Worm (Caenorhabditis elegans): ENCODE measurements around the gene dsl-7.

Gene dsl-7

DNA sequence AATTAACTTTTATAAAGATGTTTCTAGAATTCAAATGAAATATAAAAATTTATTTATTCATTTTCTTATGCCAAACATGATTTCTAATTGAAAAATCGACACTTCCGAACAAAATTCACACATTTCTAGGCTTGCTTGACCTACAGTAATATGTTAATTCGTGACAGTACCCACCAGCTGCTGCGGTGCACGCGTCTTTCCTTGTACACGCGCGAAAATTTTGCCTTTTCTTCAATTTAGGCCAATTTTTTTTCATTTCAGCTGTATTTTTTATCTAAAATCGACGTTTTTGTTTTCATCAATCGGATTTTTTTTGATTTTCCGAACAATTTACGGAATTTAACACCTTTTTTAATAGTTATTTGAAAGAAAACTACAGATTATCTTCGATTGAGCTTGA lies 7.1 kb downstream of the dsl-7 start (continued):
- TF ChIP-seq hrde-1 (tag; optimal IDR thresholded peaks at IDR 0.05; ENCODE audit: borderline replicate concordance) (no peak), gei-17 (GFP tag; optimal IDR thresholded peaks at IDR 0.05) (no peak), Y56A3A.18 (GFP tag; IDR thresholded peaks at IDR 0.05) (no peak), nhr-80 (tag; optimal IDR thresholded peaks at IDR 0.05) (no peak), F23B12.7 (tag; optimal IDR thresholded peaks at IDR 0.05; ENCODE audit: insufficient read depth) (no peak), lin-35 (GFP tag; optimal IDR thresholded peaks at IDR 0.05) (no peak), attf-3 (GFP tag; conservative IDR thresholded peaks at IDR 0.05) (peak; percentile 34; the same call in 1 of the 2 replicates), F39B2.1 (GFP tag; IDR thresholded peaks at IDR 0.05) (no peak), mxl-1 (tag; optimal IDR thresholded peaks at IDR 0.05) (no peak), tlf-1 (GFP tag; optimal IDR thresholded peaks at IDR 0.05) (peak; percentile 12), egl-44 (GFP tag; IDR thresholded peaks at IDR 0.05) (no peak), bed-2 (GFP tag; IDR thresholded peaks at IDR 0.05) (no peak), repo-1 (tag; optimal IDR thresholded peaks at IDR 0.05) (no peak), hmg-1.2 (GFP tag; IDR thresholded peaks at IDR 0.05) (peak; percentile 29; the same call in 1 of the 2 replicates), ceh-58 (GFP tag; IDR thresholded peaks at IDR 0.05) (no peak), snpc-4 (GFP tag; optimal IDR thresholded peaks at IDR 0.05) (no peak), snpc-4 (tag; optimal IDR thresholded peaks at IDR 0.05) (peak in 1 of 4 experiments; percentile 55), lin-40 (tag; optimal IDR thresholded peaks at IDR 0.05) (no peak), aptf-3 (GFP tag; IDR thresholded peaks at IDR 0.05) (no peak), T26A5.8 (tag; optimal IDR thresholded peaks at IDR 0.05) (no peak), ztf-28 (GFP tag; IDR thresholded peaks at IDR 0.05) (no peak), rcor-1 (GFP tag; IDR thresholded peaks at IDR 0.05) (peak; percentile 54; the same call in 1 of the 2 replicates), ets-4 (GFP tag; optimal IDR thresholded peaks at IDR 0.05) (no peak)

DNA sequence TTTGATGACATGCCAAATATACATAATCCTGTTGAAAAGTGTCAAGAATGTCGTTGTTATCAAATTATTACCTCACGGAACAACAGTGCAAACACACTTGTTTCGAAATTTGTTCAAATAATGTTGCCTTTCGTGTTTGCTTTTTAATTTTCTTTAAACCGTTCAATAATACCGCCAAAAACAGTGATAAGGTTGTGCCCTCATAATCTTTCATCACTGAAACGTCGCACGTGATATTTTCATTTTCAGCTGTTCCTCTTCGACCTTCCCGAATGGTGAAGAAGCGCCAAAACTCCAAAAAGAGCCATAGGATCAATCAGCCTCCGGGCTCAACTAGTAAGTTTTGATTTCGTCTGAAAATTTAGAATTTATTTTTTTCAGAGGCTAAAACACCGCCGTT lies 9.1 kb downstream of the dsl-7 start, which contains the start of gene inft-2:
TSS of gene inft-2 (plus strand) at position 248 of the 400 bp plus-strand sequence.
- peak; percentile 40 for TF ChIP-seq unc-62 (GFP tag; optimal IDR thresholded peaks at IDR 0.05)
- peak; percentile 71 for TF ChIP-seq nhr-80 (tag; optimal IDR thresholded peaks at IDR 0.05)
- no peak for TF ChIP-seq ccch-3 (GFP tag; optimal IDR thresholded peaks at IDR 0.05)
- TF ChIP-seq cebp-1 (GFP tag; IDR thresholded peaks at IDR 0.05): peak; percentile 65; the same call in 1 of the 2 replicates
- no peak for TF ChIP-seq cebp-1 (tag; optimal IDR thresholded peaks at IDR 0.05)

DNA sequence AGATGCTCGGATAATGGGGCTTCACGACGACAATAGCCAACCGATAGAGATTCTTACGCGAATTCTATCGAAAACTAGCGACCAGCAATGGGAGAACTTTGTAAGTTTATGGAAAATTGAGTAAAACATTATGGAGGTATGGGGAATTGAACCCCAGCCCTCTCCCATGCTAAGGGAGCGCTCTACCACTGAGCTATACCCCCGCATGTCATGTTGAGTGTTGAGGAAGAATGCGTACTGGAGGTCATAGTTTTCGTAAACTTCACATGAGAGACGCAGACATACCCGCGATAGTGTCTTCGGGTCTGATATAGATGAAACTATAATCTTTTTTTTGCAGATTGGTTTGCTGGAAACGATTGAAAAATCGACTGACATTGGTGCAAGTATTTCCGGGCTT lies 10.4 kb downstream of the dsl-7 start:
- TF ChIP-seq repo-1 (tag; optimal IDR thresholded peaks at IDR 0.05): peak; percentile 86
- TF ChIP-seq die-1 (tag; optimal IDR thresholded peaks at IDR 0.05): peak; percentile 79
- TF ChIP-seq dpff-1 (tag; optimal IDR thresholded peaks at IDR 0.05): no peak
- TF ChIP-seq lsl-1 (GFP tag; optimal IDR thresholded peaks at IDR 0.05): peak; percentile 38
- TF ChIP-seq sdz-38 (tag; optimal IDR thresholded peaks at IDR 0.05): no peak
- TF ChIP-seq xnd-1 (tag; optimal IDR thresholded peaks at IDR 0.05): no peak
- no peak for TF ChIP-seq madf-3 (GFP tag; IDR thresholded peaks at IDR 0.05)
- TF ChIP-seq B0019.2 (GFP tag; conservative IDR thresholded peaks at IDR 0.05): no peak
- TF ChIP-seq hmg-20 (GFP tag; IDR thresholded peaks at IDR 0.05): no peak; the same call in 1 of the 2 replicates
- peak; percentile 58; the same call in 1 of the 2 replicates for TF ChIP-seq ekl-4 (GFP tag; IDR thresholded peaks at IDR 0.05)
- no peak for TF ChIP-seq nfya-1 (tag; optimal IDR thresholded peaks at IDR 0.05; ENCODE audit: borderline replicate concordance, insufficient read depth)
- TF ChIP-seq lir-1 (GFP tag; conservative IDR thresholded peaks at IDR 0.05): 0 out of 2 replicates have a peak, but pooled peaks have one; percentile 42
- peak; percentile 78 for TF ChIP-seq hmg-1.2 (GFP tag; IDR thresholded peaks at IDR 0.05)
- TF ChIP-seq chd-7 (tag; optimal IDR thresholded peaks at IDR 0.05): peak; percentile 79
- TF ChIP-seq mcd-1 (GFP tag; IDR thresholded peaks at IDR 0.05): peak; percentile 59
- no peak for TF ChIP-seq T26A5.8 (tag; optimal IDR thresholded peaks at IDR 0.05)
- peak; percentile 27 for TF ChIP-seq unc-130 (GFP tag; optimal IDR thresholded peaks at IDR 0.05)
- TF ChIP-seq sea-2 (GFP tag; IDR thresholded peaks at IDR 0.05): no peak
- TF ChIP-seq somi-1 (GFP tag; optimal IDR thresholded peaks at IDR 0.05): peak; percentile 46
- no peak for TF ChIP-seq egl-18 (GFP tag; IDR thresholded peaks at IDR 0.05)
- TF ChIP-seq zfh-2 (GFP tag; conservative IDR thresholded peaks at IDR 0.05): 0 out of 2 replicates have a peak, but pooled peaks have one; percentile 36
- TF ChIP-seq F37B4.10 (GFP tag; IDR thresholded peaks at IDR 0.05): no peak
- TF ChIP-seq zim-3 (tag; optimal IDR thresholded peaks at IDR 0.05): peak; percentile 87
- TF ChIP-seq F23B12.7 (tag; optimal IDR thresholded peaks at IDR 0.05; ENCODE audit: insufficient read depth): peak; percentile 76

Measured in whole organism, young adult.